Worm (Caenorhabditis elegans) whole organism, L4 larva: ENCODE data around the gene T19C3.3.

ENCODE experiments used
- T20F7.1 ChIP-seq: fragments of 200-800 bp; sonication (Bioruptor generic); optimal IDR thresholded peaks from 2 replicates; lab custom pipeline; 2018; ENCODE audit warnings: mild to moderate bottlenecking, missing genetic modification characterization, missing compliant biosample characterization
- ZK337.2 ChIP-seq: fragments of 200-800 bp; sonication (Bioruptor generic); IDR thresholded peaks from 2 replicates; pipeline ENCODE4 v1.3.6; 2022; ENCODE audit warnings: missing genetic modification reagents, missing genetic modification characterization, missing compliant biosample characterization
- aha-1 ChIP-seq: fragments of 150-350 bp; peaks from one replicate; lab custom pipeline; 2014; ENCODE audit warnings: missing biosample characterization, missing genetic modification characterization
- ceh-20 ChIP-seq: fragments of 200-800 bp; sonication (Bioruptor generic); IDR thresholded peaks from 2 replicates; pipeline ENCODE4 v1.3.6; 2022; ENCODE audit warnings: missing genetic modification reagents, missing genetic modification characterization, missing compliant biosample characterization
- ces-1 ChIP-seq: fragments of 150-350 bp; sonication (generic microtip); optimal IDR thresholded peaks from 4 replicates; lab custom pipeline; 2014; ENCODE audit warnings: missing biosample characterization, missing genetic modification reagents, missing genetic modification characterization
- daf-16 ChIP-seq, 3 experiments: sonication (generic microtip); optimal IDR thresholded peaks; 2 replicates each; lab custom pipeline; 2016 to 2017; ENCODE audit warnings: missing genetic modification characterization in 3 of 3, missing genetic modification reagents in 3 of 3, mild to moderate bottlenecking in 2 of 3, missing compliant biosample characterization in 2 of 3, missing biosample characterization in 1 of 3, moderate library complexity in 1 of 3
- dmd-6 ChIP-seq: fragments of 200-800 bp; sonication (Bioruptor generic); IDR thresholded peaks from 2 replicates; pipeline ENCODE4 v1.3.6; 2022; ENCODE audit warnings: missing genetic modification reagents, missing genetic modification characterization, missing compliant biosample characterization
- dmd-8 ChIP-seq: fragments of 200-800 bp; sonication (Bioruptor generic); IDR thresholded peaks from 2 replicates; pipeline ENCODE4 v1.3.6; 2022; ENCODE audit warnings: missing genetic modification characterization, missing compliant biosample characterization
- dpl-1 ChIP-seq: fragments of 150-350 bp; optimal IDR thresholded peaks from 2 replicates; lab custom pipeline; 2014; ENCODE audit warnings: missing biosample characterization, missing genetic modification reagents, missing genetic modification characterization
- dve-1 ChIP-seq: sonication (generic microtip); optimal IDR thresholded peaks from 2 replicates; lab custom pipeline; 2017; ENCODE audit warnings: antibody characterized with exemption, mild to moderate bottlenecking, missing genetic modification characterization, missing compliant biosample characterization; ENCODE audit not compliant: insufficient read depth
- gei-8 ChIP-seq: fragments of 200-800 bp; sonication (Bioruptor generic); optimal IDR thresholded peaks from 2 replicates; lab custom pipeline; 2018; ENCODE audit warnings: mild to moderate bottlenecking, missing genetic modification characterization, missing compliant biosample characterization
- hif-1 ChIP-seq, 2 experiments: sonication (generic microtip); optimal IDR thresholded peaks; 2 replicates each; lab custom pipeline; 2016 to 2017; ENCODE audit warnings: missing compliant biosample characterization in 2 of 2, missing genetic modification characterization in 2 of 2, missing genetic modification reagents in 2 of 2, missing genotype in 2 of 2, mild to moderate bottlenecking in 1 of 2
- hlh-11 ChIP-seq: fragments of 200-800 bp; sonication (Bioruptor generic); optimal IDR thresholded peaks from 2 replicates; lab custom pipeline; 2018; ENCODE audit warnings: mild to moderate bottlenecking, missing genetic modification characterization, missing compliant biosample characterization
- hlh-30 ChIP-seq: sonication (generic microtip); optimal IDR thresholded peaks from 2 replicates; lab custom pipeline; 2017; ENCODE audit warnings: antibody characterized with exemption, mild to moderate bottlenecking, missing genetic modification characterization, missing compliant biosample characterization; ENCODE audit not compliant: insufficient read depth
- lin-1 ChIP-seq: fragments of 200-800 bp; sonication (Bioruptor generic); IDR thresholded peaks from 2 replicates; pipeline ENCODE4 v1.3.6; 2022; ENCODE audit warnings: missing genetic modification reagents, missing genetic modification characterization, missing compliant biosample characterization
- lin-15B ChIP-seq: fragments of 150-350 bp; sonication (generic microtip); optimal IDR thresholded peaks from 3 replicates; lab custom pipeline; 2014; ENCODE audit warnings: missing biosample characterization, missing genetic modification characterization
- lin-38 ChIP-seq: fragments of 200-800 bp; sonication (Bioruptor generic); IDR thresholded peaks from 2 replicates; pipeline ENCODE4 v1.3.6; 2022; ENCODE audit warnings: missing genetic modification reagents, missing genetic modification characterization, missing compliant biosample characterization
- lin-39 ChIP-seq: fragments of 150-350 bp; optimal IDR thresholded peaks from 2 replicates; lab custom pipeline; 2014; ENCODE audit warnings: missing biosample characterization, missing genetic modification reagents, missing genetic modification characterization
- lsy-2 ChIP-seq, 2 experiments: fragments of 150-350 bp in 1 of 2; sonication (generic microtip) in 1 of 2; optimal IDR thresholded peaks; 2 replicates each; lab custom pipeline; 2014 to 2017; ENCODE audit warnings: missing biosample characterization in 2 of 2, missing genetic modification characterization in 2 of 2
- madf-9 ChIP-seq: fragments of 200-800 bp; sonication (Bioruptor generic); conservative IDR thresholded peaks from 2 replicates; pipeline ENCODE4 v1.3.6; 2022; ENCODE audit warnings: missing genetic modification reagents, missing genetic modification characterization, missing compliant biosample characterization
- mdl-1 ChIP-seq, 2 experiments: fragments of 150-350 bp in 1 of 2; sonication (generic microtip) in 1 of 2; optimal IDR thresholded peaks; 2 replicates each; lab custom pipeline; 2014 to 2017; ENCODE audit warnings: missing biosample characterization in 2 of 2, missing genetic modification characterization in 2 of 2
- mdt-29 ChIP-seq: fragments of 200-800 bp; sonication (Bioruptor generic); IDR thresholded peaks from 2 replicates; pipeline ENCODE4 v1.3.6; 2022; ENCODE audit warnings: missing genetic modification reagents, missing genetic modification characterization, missing compliant biosample characterization
- mep-1 ChIP-seq: fragments of 150-350 bp; sonication (generic microtip); optimal IDR thresholded peaks from 3 replicates; lab custom pipeline; 2014; ENCODE audit warnings: missing biosample characterization, missing genetic modification characterization
- mes-2 ChIP-seq: sonication (generic microtip); optimal IDR thresholded peaks from 2 replicates; lab custom pipeline; 2016; ENCODE audit warnings: missing genotype, mild to moderate bottlenecking, missing genetic modification characterization, missing compliant biosample characterization; ENCODE audit not compliant: poor library complexity, severe bottlenecking
- mxl-3 ChIP-seq: fragments of 200-800 bp; sonication (Bioruptor generic); optimal IDR thresholded peaks from 2 replicates; lab custom pipeline; 2018; ENCODE audit warnings: mild to moderate bottlenecking, missing genetic modification characterization, missing compliant biosample characterization
- nhr-111 ChIP-seq: fragments of 200-800 bp; sonication (Bioruptor generic); optimal IDR thresholded peaks from 2 replicates; lab custom pipeline; 2018; ENCODE audit warnings: mild to moderate bottlenecking, missing genetic modification characterization, missing compliant biosample characterization
- nhr-25 ChIP-seq: sonication (generic microtip); optimal IDR thresholded peaks from 2 replicates; lab custom pipeline; 2017; ENCODE audit warnings: missing genetic modification characterization, mild to moderate bottlenecking, missing compliant biosample characterization, antibody characterized with exemption, moderate library complexity, borderline replicate concordance; ENCODE audit not compliant: insufficient read depth
- nhr-28 ChIP-seq: fragments of 150-350 bp; optimal IDR thresholded peaks from 2 replicates; lab custom pipeline; 2014; ENCODE audit warnings: missing biosample characterization, missing genetic modification characterization
- nhr-41 ChIP-seq: fragments of 200-800 bp; sonication (Bioruptor generic); IDR thresholded peaks from 2 replicates; pipeline ENCODE4 v1.3.6; 2022; ENCODE audit warnings: missing genetic modification reagents, missing genetic modification characterization, missing compliant biosample characterization
- nhr-77 ChIP-seq: fragments of 150-350 bp; optimal IDR thresholded peaks from 2 replicates; lab custom pipeline; 2014; ENCODE audit warnings: missing biosample characterization, missing genetic modification characterization
- php-3 ChIP-seq: fragments of 200-800 bp; sonication (Bioruptor generic); IDR thresholded peaks from 2 replicates; pipeline ENCODE4 v1.3.6; 2022; ENCODE audit warnings: missing genetic modification reagents, missing genetic modification characterization, missing compliant biosample characterization
- set-16 ChIP-seq: fragments of 200-800 bp; sonication (Bioruptor generic); IDR thresholded peaks from 2 replicates; pipeline ENCODE4 v1.3.6; 2022; ENCODE audit warnings: missing genetic modification reagents, missing genetic modification characterization, missing compliant biosample characterization
- spr-1 ChIP-seq: sonication (generic microtip); optimal IDR thresholded peaks from 2 replicates; lab custom pipeline; 2016; ENCODE audit warnings: mild to moderate bottlenecking, missing genetic modification characterization, missing compliant biosample characterization
- unc-62 ChIP-seq, 3 experiments: fragments of 150-350 bp in 1 of 3; sonication (generic microtip); optimal IDR thresholded peaks in 2 of 3; peaks in 1 of 3; 1 replicate in 1 of 3; 2 replicates in 2 of 3; lab custom pipeline; 2014 to 2017; ENCODE audit warnings: missing biosample characterization in 3 of 3, missing genetic modification characterization in 3 of 3, missing genetic modification reagents in 3 of 3, missing genotype in 1 of 3

The T19C3.3 gene

DNA sequence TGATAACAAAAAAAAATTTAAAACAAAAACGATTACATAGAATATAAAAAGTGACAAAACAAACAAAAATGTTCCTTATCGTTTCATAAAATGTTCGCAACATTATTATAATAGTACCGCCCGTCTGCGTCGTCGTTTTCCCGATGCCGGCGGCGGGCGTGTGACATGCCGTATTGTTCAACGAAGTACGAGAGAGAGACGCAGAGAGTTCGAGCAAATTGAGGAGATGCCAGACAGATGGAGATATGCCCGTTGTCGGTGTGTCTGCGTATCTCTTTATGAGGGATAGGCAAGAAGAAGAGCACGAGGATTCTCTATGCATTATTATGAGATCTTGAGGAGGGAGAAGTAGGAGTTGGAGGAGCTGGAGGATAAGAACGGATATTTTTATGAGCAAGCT is 9.4 kb upstream of the T19C3.3 start (continued):
- TF ChIP-seq mdl-1 (tag; optimal IDR thresholded peaks at IDR 0.05; lab: Kevin White, UChicago) (peak; percentile 60 to 96), dpl-1 (GFP tag; lab: Kevin White, UChicago) (peak; percentile 51), mxl-3 (GFP tag; lab: Kevin White, UChicago) (peak; percentile 98), ces-1 (GFP tag; lab: Kevin White, UChicago) (no peak), spr-1 (tag; lab: Kevin White, UChicago) (peak; percentile 53), lin-38 (GFP tag; lab: Robert Waterston, UW) (peak; percentile 65), dmd-8 (no peak), lin-39 (tag; lab: Kevin White, UChicago) (no peak), madf-9 (GFP tag; lab: Robert Waterston, UW) (peak; percentile 58; the same call in 1 of the 2 replicates), mes-2 (tag; lab: Kevin White, UChicago) (peak; percentile 65), ceh-20 (GFP tag; lab: Robert Waterston, UW) (peak; percentile 86), hif-1 (tag; optimal IDR thresholded peaks at IDR 0.05; lab: Kevin White, UChicago) (peak in 1 of 2 experiments; percentile 81), gei-8 (peak; percentile 63)

DNA sequence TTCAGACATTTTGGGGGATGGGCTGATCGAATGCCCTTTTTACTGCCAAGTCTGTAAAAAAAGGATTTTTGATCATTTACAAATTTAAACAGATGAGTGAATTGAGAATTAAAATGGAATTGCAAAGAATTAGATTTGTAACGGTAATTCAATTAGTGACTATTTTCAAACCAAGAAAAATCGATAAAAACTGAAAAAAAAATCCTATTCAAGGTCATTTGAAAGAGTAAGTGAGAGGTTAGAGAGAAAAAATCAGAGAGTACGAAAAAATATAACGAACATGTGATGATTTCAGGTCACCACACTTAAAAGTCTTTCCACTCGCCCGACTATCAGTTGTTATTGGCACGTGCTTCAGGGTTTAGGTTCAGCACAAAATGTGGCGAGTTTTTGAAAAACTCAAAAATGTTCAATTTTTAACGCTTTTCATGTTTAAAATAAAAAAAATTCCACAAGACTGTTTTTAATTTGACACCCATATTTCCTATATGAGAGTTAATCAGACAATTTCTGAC is 5.9 kb upstream of the T19C3.3 start, which contains the start of gene T19C3.4:
TSS of gene T19C3.4 (minus strand) at position 51 of the 515 bp plus-strand sequence.
- peak in 1 of 2 experiments; percentile 22 for TF ChIP-seq lsy-2 (tag; optimal IDR thresholded peaks at IDR 0.05; lab: Kevin White, UChicago)
- TF ChIP-seq php-3 (GFP tag; lab: Robert Waterston, UW) = 0 out of 2 replicates have a peak, but pooled peaks have one; percentile 44
- peak; percentile 58 for TF ChIP-seq dve-1 (tag; lab: Kevin White, UChicago)
- no peak for TF ChIP-seq daf-16 (GFP tag; optimal IDR thresholded peaks at IDR 0.05; lab: Kevin White, UChicago)
- peak; percentile 39 for TF ChIP-seq daf-16 (tag; optimal IDR thresholded peaks at IDR 0.05; lab: Kevin White, UChicago)
- peak in 1 of 2 experiments; percentile 63 for TF ChIP-seq mdl-1 (tag; optimal IDR thresholded peaks at IDR 0.05; lab: Kevin White, UChicago)
- TF ChIP-seq nhr-111 = no peak
- peak; percentile 87 for TF ChIP-seq hlh-30
- no peak for TF ChIP-seq madf-9 (GFP tag; lab: Robert Waterston, UW)
- TF ChIP-seq mdt-29 = peak; percentile 26; the same call in 1 of the 2 replicates
- TF ChIP-seq nhr-28 (tag; lab: Kevin White, UChicago) = peak; percentile 73
- TF ChIP-seq nhr-77 (tag; lab: Kevin White, UChicago) = peak; percentile 57
- peak; percentile 81 for TF ChIP-seq dmd-6
- peak; percentile 11 for TF ChIP-seq mxl-3 (GFP tag; lab: Kevin White, UChicago)
- TF ChIP-seq mep-1 = peak; percentile 19
- peak; percentile 56 for TF ChIP-seq hlh-11
- no peak for TF ChIP-seq set-16 (GFP tag; lab: Robert Waterston, UW)
- no peak for TF ChIP-seq ZK337.2 (GFP tag; lab: Robert Waterston, UW)
- no peak for TF ChIP-seq hif-1 (tag; optimal IDR thresholded peaks at IDR 0.05; lab: Kevin White, UChicago)
- no peak for TF ChIP-seq unc-62 (GFP tag; optimal IDR thresholded peaks at IDR 0.05 in 1 of 2; lab: Kevin White, UChicago)
- TF ChIP-seq unc-62 (tag; optimal IDR thresholded peaks at IDR 0.05; lab: Kevin White, UChicago) = no peak
- peak; percentile 23 for TF ChIP-seq aha-1 (tag; lab: Kevin White, UChicago)
- TF ChIP-seq, all 104 proteins: peak for 14

DNA sequence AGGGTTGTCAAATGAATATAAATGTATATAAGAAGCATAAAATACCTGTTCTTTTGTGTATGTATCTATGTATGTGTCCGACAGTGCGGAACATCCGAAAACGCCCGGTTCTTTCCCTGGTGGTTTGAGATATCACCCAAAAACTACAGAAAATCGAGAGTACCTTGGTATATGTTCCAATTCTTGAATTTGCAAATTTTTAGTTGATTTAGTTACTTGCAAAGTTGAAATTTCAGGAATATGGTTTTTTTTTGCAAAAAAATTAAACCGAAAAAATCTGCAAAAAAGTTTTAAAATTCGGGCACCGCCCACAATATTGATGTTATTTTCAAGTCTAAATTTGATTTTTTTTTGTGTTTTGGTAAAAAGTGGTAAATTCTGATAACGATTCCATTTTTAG is 3.1 kb upstream of the T19C3.3 start, which contains the start of gene T19C3.2:
TSS of gene T19C3.2 (minus strand) at position 101 of the 400 bp plus-strand sequence.
- no peak for TF ChIP-seq nhr-41 (GFP tag; lab: Robert Waterston, UW)
- TF ChIP-seq ces-1 (GFP tag; lab: Kevin White, UChicago) = no peak
- TF ChIP-seq lin-15B (tag; lab: Kevin White, UChicago) = no peak
- no peak for TF ChIP-seq nhr-111
- no peak for TF ChIP-seq T20F7.1
- no peak for TF ChIP-seq dve-1 (tag; lab: Kevin White, UChicago)
- TF ChIP-seq lin-1 (GFP tag; lab: Robert Waterston, UW) = no peak
- no peak for TF ChIP-seq nhr-25
